Worm (Caenorhabditis elegans): Measurements from ENCODE around the gene F22F7.7.

DNA sequence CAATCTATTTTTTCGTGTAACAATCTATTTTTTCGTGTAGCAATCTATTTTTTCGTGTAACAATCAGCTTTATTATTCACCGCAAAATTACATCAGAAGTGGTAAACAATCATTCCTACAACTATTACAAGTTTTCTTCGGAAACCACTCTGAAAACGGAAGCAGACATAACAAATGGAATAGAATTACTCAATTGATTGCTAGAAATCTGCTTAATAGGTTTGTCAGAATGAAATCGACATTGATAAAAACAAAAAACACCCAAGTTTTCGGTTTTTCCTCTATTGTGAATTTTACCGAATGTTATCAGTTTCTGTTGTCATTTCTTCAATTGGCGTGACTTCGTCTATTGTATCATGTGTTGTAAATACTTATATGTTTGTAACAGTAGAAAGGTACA is 7.0 kb upstream of the F22F7.7 start, which contains the start of gene srbc-20:
- TF ChIP-seq tab-1 (GFP tag; IDR thresholded peaks at IDR 0.05) (no peak), ref-1 (GFP tag; conservative IDR thresholded peaks at IDR 0.05) (no peak), ztf-29 (GFP tag; IDR thresholded peaks at IDR 0.05) (no peak), T22C8.4 (GFP tag; IDR thresholded peaks at IDR 0.05) (no peak), flt-1 (GFP tag; IDR thresholded peaks at IDR 0.05) (no peak), klf-2 (GFP tag; conservative IDR thresholded peaks at IDR 0.05) (no peak), cog-1 (tag; optimal IDR thresholded peaks at IDR 0.05) (no peak), med-1 (GFP tag; optimal IDR thresholded peaks at IDR 0.05; ENCODE audit: insufficient read depth) (no peak), ztf-23 (GFP tag; IDR thresholded peaks at IDR 0.05) (no peak)
